Worm (Caenorhabditis elegans) whole organism, L2 larva: ENCODE results near the gene ZK673.11.

ENCODE experiments used
- C34F6.9 ChIP-seq: fragments of 150-350 bp; optimal IDR thresholded peaks from 2 replicates; lab custom pipeline; 2014; ENCODE audit warnings: missing biosample characterization, missing genetic modification characterization
- F13H6.1 ChIP-seq: sonication (generic microtip); optimal IDR thresholded peaks from 2 replicates; lab custom pipeline; 2016; ENCODE audit warnings: missing genetic modification characterization, missing compliant biosample characterization
- R02D3.7 ChIP-seq: fragments of 150-350 bp; optimal IDR thresholded peaks from 2 replicates; lab custom pipeline; 2014; ENCODE audit warnings: missing biosample characterization, missing genetic modification characterization
- Y55F3AM.14 ChIP-seq: fragments of 200-800 bp; sonication (Bioruptor generic); optimal IDR thresholded peaks from 2 replicates; lab custom pipeline; 2018; ENCODE audit warnings: mild to moderate bottlenecking, missing genetic modification characterization, missing compliant biosample characterization
- ZK546.5 ChIP-seq: sonication (generic microtip); optimal IDR thresholded peaks from 2 replicates; lab custom pipeline; 2017; ENCODE audit warnings: missing biosample characterization, missing genetic modification characterization
- alr-1 ChIP-seq: fragments of 150-350 bp; optimal IDR thresholded peaks from 2 replicates; lab custom pipeline; 2014; ENCODE audit warnings: missing biosample characterization, missing genetic modification characterization
- aly-2 ChIP-seq: fragments of 150-350 bp; optimal IDR thresholded peaks from 2 replicates; lab custom pipeline; 2014; ENCODE audit warnings: missing biosample characterization, missing genetic modification characterization
- ama-1 ChIP-seq: fragments of 150-350 bp; optimal IDR thresholded peaks from 2 replicates; lab custom pipeline; 2018; ENCODE audit warnings: inconsistent platforms
- blmp-1 ChIP-seq: sonication (generic microtip); optimal IDR thresholded peaks from 2 replicates; lab custom pipeline; 2017; ENCODE audit warnings: missing genetic modification characterization, mild to moderate bottlenecking, missing compliant biosample characterization, antibody characterized with exemption, moderate library complexity; ENCODE audit not compliant: insufficient read depth
- ceh-16 ChIP-seq: fragments of 150-350 bp; optimal IDR thresholded peaks from 2 replicates; lab custom pipeline; 2014; ENCODE audit warnings: missing biosample characterization, missing genetic modification characterization
- ceh-82 ChIP-seq: fragments of 150-350 bp; optimal IDR thresholded peaks from 2 replicates; lab custom pipeline; 2014; ENCODE audit warnings: missing biosample characterization, missing genetic modification characterization
- crh-2 ChIP-seq: sonication (generic microtip); optimal IDR thresholded peaks from 2 replicates; lab custom pipeline; 2017; ENCODE audit warnings: missing biosample characterization, missing genetic modification characterization
- dmd-4 ChIP-seq: sonication (generic microtip); optimal IDR thresholded peaks from 2 replicates; lab custom pipeline; 2017; ENCODE audit warnings: missing biosample characterization, missing genetic modification characterization
- egl-27 ChIP-seq: sonication (generic microtip); optimal IDR thresholded peaks from 3 replicates; lab custom pipeline; 2017; ENCODE audit warnings: missing biosample characterization, missing genetic modification reagents, missing genetic modification characterization
- elt-1 ChIP-seq: fragments of 150-350 bp; optimal IDR thresholded peaks from 2 replicates; lab custom pipeline; 2014; ENCODE audit warnings: missing biosample characterization, missing genetic modification characterization
- elt-3 ChIP-seq: sonication (generic microtip); optimal IDR thresholded peaks from 2 replicates; lab custom pipeline; 2017; ENCODE audit warnings: missing biosample characterization, missing genetic modification characterization
- fos-1 ChIP-seq: fragments of 150-350 bp; optimal IDR thresholded peaks from 2 replicates; lab custom pipeline; 2014; ENCODE audit warnings: missing biosample characterization, missing genetic modification characterization
- gmeb-1 ChIP-seq: fragments of 150-350 bp; optimal IDR thresholded peaks from 2 replicates; lab custom pipeline; 2014; ENCODE audit warnings: missing biosample characterization, missing genetic modification characterization
- lin-11 ChIP-seq: fragments of 150-350 bp; sonication (generic microtip); optimal IDR thresholded peaks from 2 replicates; lab custom pipeline; 2014; ENCODE audit warnings: missing biosample characterization, missing genetic modification characterization, inconsistent platforms, mixed read lengths
- lin-13 ChIP-seq: fragments of 150-350 bp; optimal IDR thresholded peaks from 2 replicates; lab custom pipeline; 2014; ENCODE audit warnings: missing biosample characterization, missing genetic modification reagents, missing genetic modification characterization
- lin-39 ChIP-seq: fragments of 150-350 bp; optimal IDR thresholded peaks from 2 replicates; lab custom pipeline; 2014; ENCODE audit warnings: missing biosample characterization, missing genetic modification reagents, missing genetic modification characterization
- lsy-2 ChIP-seq, 2 experiments: fragments of 150-350 bp in 1 of 2; sonication (generic microtip) in 1 of 2; optimal IDR thresholded peaks; 2 replicates each; lab custom pipeline; 2014 to 2017; ENCODE audit warnings: missing biosample characterization in 2 of 2, missing genetic modification characterization in 2 of 2
- mab-5 ChIP-seq: fragments of 150-350 bp; optimal IDR thresholded peaks from 2 replicates; lab custom pipeline; 2014; ENCODE audit warnings: missing biosample characterization, missing genetic modification characterization
- mbf-1 ChIP-seq: sonication (generic microtip); optimal IDR thresholded peaks from 2 replicates; lab custom pipeline; 2017; ENCODE audit warnings: missing biosample characterization, missing genetic modification characterization
- mdl-1 ChIP-seq, 2 experiments: fragments of 150-350 bp in 1 of 2; sonication (generic microtip) in 1 of 2; optimal IDR thresholded peaks; 2 replicates each; lab custom pipeline; 2017; ENCODE audit warnings: missing biosample characterization in 2 of 2, missing genetic modification characterization in 2 of 2
- nhr-10 ChIP-seq: sonication (generic microtip); optimal IDR thresholded peaks from 2 replicates; lab custom pipeline; 2017; ENCODE audit warnings: missing biosample characterization, missing genetic modification characterization
- nhr-11 ChIP-seq: fragments of 150-350 bp; optimal IDR thresholded peaks from 2 replicates; lab custom pipeline; 2014; ENCODE audit warnings: missing biosample characterization, missing genetic modification characterization
- nhr-12 ChIP-seq: fragments of 150-350 bp; optimal IDR thresholded peaks from 2 replicates; lab custom pipeline; 2014; ENCODE audit warnings: missing biosample characterization, missing genetic modification characterization
- nhr-129 ChIP-seq: fragments of 150-350 bp; optimal IDR thresholded peaks from 2 replicates; lab custom pipeline; 2014; ENCODE audit warnings: missing biosample characterization, missing genetic modification characterization
- nhr-21 ChIP-seq: fragments of 150-350 bp; optimal IDR thresholded peaks from 2 replicates; lab custom pipeline; 2014; ENCODE audit warnings: missing biosample characterization, missing genetic modification characterization
- nhr-23 ChIP-seq: fragments of 150-350 bp; optimal IDR thresholded peaks from 2 replicates; lab custom pipeline; 2014; ENCODE audit warnings: missing biosample characterization, missing genetic modification reagents, missing genetic modification characterization
- nhr-237 ChIP-seq: fragments of 150-350 bp; optimal IDR thresholded peaks from 2 replicates; lab custom pipeline; 2014; ENCODE audit warnings: missing biosample characterization, missing genetic modification characterization
- nhr-25 ChIP-seq: fragments of 150-350 bp; sonication (generic microtip); optimal IDR thresholded peaks from 3 replicates; lab custom pipeline; 2014; ENCODE audit warnings: missing biosample characterization, missing genetic modification characterization
- nhr-6 ChIP-seq: fragments of 150-350 bp; optimal IDR thresholded peaks from 2 replicates; lab custom pipeline; 2014; ENCODE audit warnings: missing biosample characterization, missing genetic modification characterization
- nhr-77 ChIP-seq: fragments of 150-350 bp; optimal IDR thresholded peaks from 2 replicates; lab custom pipeline; 2014; ENCODE audit warnings: missing biosample characterization, missing genetic modification characterization
- peb-1 ChIP-seq: fragments of 150-350 bp; optimal IDR thresholded peaks from 2 replicates; lab custom pipeline; 2014; ENCODE audit warnings: missing biosample characterization, missing genetic modification characterization
- sem-4 ChIP-seq: fragments of 150-350 bp; optimal IDR thresholded peaks from 2 replicates; lab custom pipeline; 2014; ENCODE audit warnings: missing biosample characterization, missing genetic modification reagents, missing genetic modification characterization
- skn-1 ChIP-seq: sonication (generic microtip); optimal IDR thresholded peaks from 2 replicates; lab custom pipeline; 2017; ENCODE audit warnings: missing biosample characterization, missing genetic modification characterization
- sma-3 ChIP-seq: sonication (generic microtip); optimal IDR thresholded peaks from 2 replicates; lab custom pipeline; 2016; ENCODE audit warnings: missing genetic modification reagents, missing genetic modification characterization, missing compliant biosample characterization
- sma-9 ChIP-seq, 2 experiments: fragments of 150-350 bp in 1 of 2; sonication (generic microtip) in 1 of 2; optimal IDR thresholded peaks; 2 replicates each; lab custom pipeline; 2014 to 2016; ENCODE audit warnings: missing genetic modification characterization in 2 of 2, mild to moderate bottlenecking in 1 of 2, missing biosample characterization in 1 of 2, missing compliant biosample characterization in 1 of 2, missing genetic modification reagents in 1 of 2, moderate library complexity in 1 of 2
- snpc-4 ChIP-seq: fragments of 150-350 bp; optimal IDR thresholded peaks from 2 replicates; lab custom pipeline; 2014; ENCODE audit warnings: missing biosample characterization, missing genetic modification characterization
- unc-39 ChIP-seq: fragments of 150-350 bp; optimal IDR thresholded peaks from 2 replicates; lab custom pipeline; 2014; ENCODE audit warnings: missing biosample characterization, missing genetic modification characterization
- unc-55 ChIP-seq: fragments of 150-350 bp; sonication (generic microtip); optimal IDR thresholded peaks from 3 replicates; lab custom pipeline; 2014; ENCODE audit warnings: missing biosample characterization, missing genetic modification reagents, missing genetic modification characterization
- unc-62 ChIP-seq: fragments of 150-350 bp; optimal IDR thresholded peaks from 2 replicates; lab custom pipeline; 2014; ENCODE audit warnings: missing biosample characterization, missing genetic modification reagents, missing genetic modification characterization
- zag-1 ChIP-seq: fragments of 150-350 bp; optimal IDR thresholded peaks from 2 replicates; lab custom pipeline; 2014; ENCODE audit warnings: missing biosample characterization, missing genetic modification characterization
- ztf-1 ChIP-seq: fragments of 200-800 bp; sonication (Bioruptor generic); conservative IDR thresholded peaks from 2 replicates; pipeline ENCODE4 v1.3.6; 2022; ENCODE audit warnings: missing genetic modification characterization, missing compliant biosample characterization
- ztf-11 ChIP-seq: sonication (generic microtip); optimal IDR thresholded peaks from 2 replicates; lab custom pipeline; 2017; ENCODE audit warnings: missing biosample characterization, missing genetic modification characterization
- ztf-4 ChIP-seq: fragments of 150-350 bp; optimal IDR thresholded peaks from 2 replicates; lab custom pipeline; 2014; ENCODE audit warnings: missing biosample characterization, missing genetic modification characterization

ZK673.11 gene

ce11 chrII:10446814-10447213, 10.3 kb upstream of the ZK673.11 start:
- TF ChIP-seq fos-1 (tag; lab: Kevin White, UChicago) (no peak), nhr-11 (tag; lab: Kevin White, UChicago) (peak; percentile 3)

ce11 chrII:10447348-10448316, 9.4 kb upstream of the ZK673.11 start, which contains the start of gene ZK673.2:
ZK673.2 (plus strand) TSS chrII:10448266.
- TF ChIP-seq sma-3 (GFP tag; lab: Kevin White, UChicago) (peak; percentile 62), nhr-129 (tag; lab: Kevin White, UChicago) (peak; percentile 56), dmd-4 (tag; lab: Kevin White, UChicago) (no peak), ztf-4 (tag; lab: Kevin White, UChicago) (no peak), fos-1 (tag; lab: Kevin White, UChicago) (peak; percentile 85), Y55F3AM.14 (GFP tag; lab: Kevin White, UChicago) (peak; percentile 55), elt-1 (no peak), ztf-1 (no peak), gmeb-1 (tag; lab: Kevin White, UChicago) (peak; percentile 71), nhr-21 (peak; percentile 83), nhr-12 (tag; lab: Kevin White, UChicago) (no peak), nhr-11 (tag; lab: Kevin White, UChicago) (no peak), zag-1 (no peak), mdl-1 (tag; optimal IDR thresholded peaks at IDR 0.05; lab: Kevin White, UChicago) (peak in 1 of 2 experiments; percentile 68), nhr-10 (tag; lab: Kevin White, UChicago) (no peak), nhr-25 (tag; lab: Kevin White, UChicago) (peak; percentile 88), sem-4 (tag; lab: Kevin White, UChicago) (no peak), egl-27 (tag; lab: Kevin White, UChicago) (no peak), mbf-1 (no peak), nhr-23 (tag; lab: Kevin White, UChicago) (no peak), elt-3 (no peak), ceh-16 (tag; lab: Kevin White, UChicago) (no peak), mab-5 (no peak), lin-11 (no peak), alr-1 (tag; lab: Kevin White, UChicago) (no peak), lin-39 (tag; lab: Kevin White, UChicago) (no peak), nhr-77 (tag; lab: Kevin White, UChicago) (no peak), peb-1 (tag; lab: Kevin White, UChicago) (no peak), ZK546.5 (tag; lab: Kevin White, UChicago) (no peak), aly-2 (tag; lab: Kevin White, UChicago) (no peak), R02D3.7 (no peak), unc-55 (GFP tag; lab: Kevin White, UChicago) (no peak), lsy-2 (tag; optimal IDR thresholded peaks at IDR 0.05; lab: Kevin White, UChicago) (peak in 1 of 2 experiments; percentile 32), sma-9 (GFP tag; optimal IDR thresholded peaks at IDR 0.05; lab: Kevin White, UChicago) (peak; percentile 79), sma-9 (tag; optimal IDR thresholded peaks at IDR 0.05; lab: Kevin White, UChicago) (no peak), crh-2 (peak; percentile 60), blmp-1 (tag; lab: Kevin White, UChicago) (peak; percentile 45), nhr-6 (tag; lab: Kevin White, UChicago) (no peak), unc-39 (tag; lab: Kevin White, UChicago) (no peak), skn-1 (tag; lab: Kevin White, UChicago) (no peak), snpc-4 (no peak), ceh-82 (no peak), F13H6.1 (tag; lab: Kevin White, UChicago) (peak; percentile 12), C34F6.9 (tag; lab: Kevin White, UChicago) (peak; percentile 32), ztf-11 (tag; lab: Kevin White, UChicago) (no peak), lin-13 (GFP tag; lab: Kevin White, UChicago) (no peak), unc-62 (GFP tag; lab: Kevin White, UChicago) (no peak), ama-1 (lab: Kevin White, UChicago) (peak; percentile 6), nhr-237 (tag; lab: Kevin White, UChicago) (no peak)
- TF ChIP-seq, all 48 proteins: peak for 15
